In the genomic region with DNA sequence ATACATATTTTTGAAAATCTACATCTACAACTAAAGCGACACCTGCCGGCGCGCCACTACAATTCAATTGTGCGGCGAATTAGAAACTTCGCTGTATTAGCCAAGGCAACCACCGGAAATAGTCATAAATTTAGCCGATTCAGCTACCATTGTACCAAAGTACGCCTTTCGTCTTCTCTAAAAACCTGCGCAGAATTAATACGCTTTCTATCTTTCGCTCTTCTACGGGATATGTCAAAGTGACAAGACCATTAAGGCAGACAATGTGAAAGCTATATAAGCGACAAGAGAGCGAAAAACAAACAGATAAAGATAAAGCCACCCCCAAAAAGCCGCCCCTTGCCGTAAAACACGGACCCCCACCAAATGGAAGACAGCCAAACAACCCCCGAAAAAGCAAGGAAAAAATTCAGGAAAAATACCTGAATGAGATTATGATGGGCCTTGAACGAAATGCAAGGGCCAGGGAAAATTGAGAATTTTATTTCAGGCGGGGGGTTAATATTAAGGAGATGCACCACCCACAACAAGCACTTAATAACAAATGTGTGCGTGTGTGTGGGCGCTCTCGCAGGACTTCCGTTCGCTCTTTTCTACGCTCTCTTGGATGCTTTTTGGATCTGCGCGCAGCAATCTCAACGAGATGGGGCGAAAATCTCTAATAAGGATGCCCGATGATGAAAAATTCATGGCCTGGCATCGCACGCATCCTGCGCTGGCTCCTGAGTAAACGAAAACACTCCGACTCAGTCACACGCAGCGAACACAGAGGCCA, we compare ENCODE assay signal across 1 fruit fly cellular context.
TF ChIP-seq lines count a peak whose summit lies in the region.

A gene (plus strand): TSS at position 725 of the 775 bp plus-strand sequence.

TF ChIP-seq in whole organism, embryonic, 481 proteins besides CTCF, POLR2A, EP300 and RAD21 (continued from another document and continues in another):
- peak; percentile 87 for TF ChIP-seq CG10366 (GFP tag; IDR thresholded peaks at IDR 0.05; lab: Robert Waterston, UW)
- TF ChIP-seq CG10321 (GFP tag; IDR thresholded peaks at IDR 0.05; lab: Robert Waterston, UW): peak; percentile 74
- peak; percentile 70 for TF ChIP-seq CG5180 (GFP tag; optimal IDR thresholded peaks at IDR 0.05; lab: Kevin White, UChicago)
- peak; percentile 90 for TF ChIP-seq CG17568 (GFP tag; optimal IDR thresholded peaks at IDR 0.05; lab: Kevin White, UChicago)
- peak; percentile 92 for TF ChIP-seq Optix (GFP tag; IDR thresholded peaks at IDR 0.05; lab: Robert Waterston, UW)
- TF ChIP-seq CG11398 (GFP tag; optimal IDR thresholded peaks at IDR 0.05; lab: Kevin White, UChicago): peak; percentile 88
- no peak for TF ChIP-seq CG15479 (GFP tag; optimal IDR thresholded peaks at IDR 0.05; lab: Kevin White, UChicago)
- peak; percentile 40; the same call in 1 of the 2 replicates for TF ChIP-seq cas (GFP tag; IDR thresholded peaks at IDR 0.05; lab: Robert Waterston, UW)
- TF ChIP-seq mirr (GFP tag; optimal IDR thresholded peaks at IDR 0.05; lab: Kevin White, UChicago): peak; percentile 96
- TF ChIP-seq Xbp1 (GFP tag; optimal IDR thresholded peaks at IDR 0.05; lab: Kevin White, UChicago): peak; percentile 81
- TF ChIP-seq ro (GFP tag; IDR thresholded peaks at IDR 0.05; lab: Robert Waterston, UW): peak; percentile 54; the same call in 1 of the 2 replicates
- peak; percentile 84 for TF ChIP-seq ap (GFP tag; IDR thresholded peaks at IDR 0.05; lab: Robert Waterston, UW)
- peak; percentile 73 for TF ChIP-seq gt (GFP tag; IDR thresholded peaks at IDR 0.05; lab: Robert Waterston, UW)
- TF ChIP-seq CG7556 (GFP tag; optimal IDR thresholded peaks at IDR 0.05; lab: Kevin White, UChicago): peak; percentile 61
- TF ChIP-seq esg (GFP tag; conservative IDR thresholded peaks at IDR 0.05; lab: Robert Waterston, UW): no peak; the same call in 1 of the 2 replicates
- peak in 1 of 3 experiments; percentile 62 for TF ChIP-seq lola (GFP tag; optimal IDR thresholded peaks at IDR 0.05; lab: Kevin White, UChicago)
- TF ChIP-seq CG9437 (GFP tag; optimal IDR thresholded peaks at IDR 0.05; lab: Kevin White, UChicago): peak; percentile 79
- TF ChIP-seq CG12071 (GFP tag; optimal IDR thresholded peaks at IDR 0.05; lab: Kevin White, UChicago): peak; percentile 96
- peak; percentile 74 for TF ChIP-seq chn (GFP tag; optimal IDR thresholded peaks at IDR 0.05; lab: Kevin White, UChicago)
- TF ChIP-seq tll (GFP tag; optimal IDR thresholded peaks at IDR 0.05; lab: Kevin White, UChicago): no peak
- no peak for TF ChIP-seq Bgb (GFP tag; IDR thresholded peaks at IDR 0.05; lab: Robert Waterston, UW; ENCODE audit: partially characterized antibody)
- TF ChIP-seq sc (optimal IDR thresholded peaks at IDR 0.05; lab: Kevin White, UChicago): no peak
- TF ChIP-seq sc (GFP tag; optimal IDR thresholded peaks at IDR 0.05; lab: Kevin White, UChicago): peak; percentile 90
- peak; percentile 72 for TF ChIP-seq CG8290 (GFP tag; optimal IDR thresholded peaks at IDR 0.05; lab: Kevin White, UChicago)
- TF ChIP-seq CG8290 (tag; optimal IDR thresholded peaks at IDR 0.05; lab: Kevin White, UChicago): peak; percentile 85 to 93
- peak; percentile 55 to 67 for TF ChIP-seq dpn (GFP tag; optimal IDR thresholded peaks at IDR 0.05; lab: Kevin White, UChicago)
- TF ChIP-seq sr (GFP tag; IDR thresholded peaks at IDR 0.05; lab: Robert Waterston, UW): peak; percentile 88
- TF ChIP-seq CG1024 (GFP tag; IDR thresholded peaks at IDR 0.05; lab: Robert Waterston, UW): peak; percentile 86
- TF ChIP-seq CG3995 (GFP tag; optimal IDR thresholded peaks at IDR 0.05; lab: Kevin White, UChicago): peak; percentile 42
- TF ChIP-seq fd96Cb (tag; optimal IDR thresholded peaks at IDR 0.05; lab: Kevin White, UChicago): peak; percentile 66
- peak; percentile 50 for TF ChIP-seq CG1602 (GFP tag; optimal IDR thresholded peaks at IDR 0.05; lab: Kevin White, UChicago)
- TF ChIP-seq CG4820 (GFP tag; optimal IDR thresholded peaks at IDR 0.05; lab: Kevin White, UChicago): peak; percentile 60
- TF ChIP-seq yki (optimal IDR thresholded peaks at IDR 0.05; lab: Kevin White, UChicago): no peak
- peak; percentile 65; the same call in 1 of the 2 replicates for TF ChIP-seq CG14667 (GFP tag; IDR thresholded peaks at IDR 0.05; lab: Robert Waterston, UW)
- TF ChIP-seq CG17328 (GFP tag; IDR thresholded peaks at IDR 0.05; lab: Robert Waterston, UW): peak; percentile 93
- TF ChIP-seq Gug (GFP tag; IDR thresholded peaks at IDR 0.05; lab: Robert Waterston, UW): peak; percentile 48; the same call in 2 of the 4 replicates
- peak; percentile 96 for TF ChIP-seq Hmr (GFP tag; optimal IDR thresholded peaks at IDR 0.05; lab: Kevin White, UChicago)
- peak; percentile 39 for TF ChIP-seq CG18476 (GFP tag; optimal IDR thresholded peaks at IDR 0.05; lab: Kevin White, UChicago)
- peak; percentile 58 for TF ChIP-seq Myb (GFP tag; optimal IDR thresholded peaks at IDR 0.05; lab: Kevin White, UChicago)
- TF ChIP-seq Drgx (GFP tag; IDR thresholded peaks at IDR 0.05; lab: Robert Waterston, UW): peak; percentile 18; the same call in 1 of the 2 replicates
- peak; percentile 88 for TF ChIP-seq CG3065 (GFP tag; optimal IDR thresholded peaks at IDR 0.05; lab: Kevin White, UChicago)
- peak; percentile 65 for TF ChIP-seq run (tag; optimal IDR thresholded peaks at IDR 0.05; lab: Kevin White, UChicago)
- TF ChIP-seq crol (GFP tag; IDR thresholded peaks at IDR 0.05; lab: Robert Waterston, UW): peak; percentile 38; the same call in 1 of the 2 replicates
- TF ChIP-seq CG11723 (GFP tag; optimal IDR thresholded peaks at IDR 0.05; lab: Kevin White, UChicago): peak; percentile 86
- peak; percentile 84 for TF ChIP-seq jing (GFP tag; optimal IDR thresholded peaks at IDR 0.05; lab: Kevin White, UChicago)
- TF ChIP-seq tgo (GFP tag; IDR thresholded peaks at IDR 0.05; lab: Robert Waterston, UW): peak; percentile 82
- TF ChIP-seq ham (GFP tag; IDR thresholded peaks at IDR 0.05; lab: Robert Waterston, UW): peak; percentile 76; the same call in 1 of the 2 replicates
- TF ChIP-seq Atf3 (GFP tag; optimal IDR thresholded peaks at IDR 0.05; lab: Kevin White, UChicago): peak; percentile 82
- TF ChIP-seq Hmx (GFP tag; optimal IDR thresholded peaks at IDR 0.05; lab: Kevin White, UChicago): no peak
- peak; percentile 82 for TF ChIP-seq Dbx (GFP tag; IDR thresholded peaks at IDR 0.05; lab: Robert Waterston, UW)
- peak; percentile 91 for TF ChIP-seq CG4328 (GFP tag; optimal IDR thresholded peaks at IDR 0.05; lab: Kevin White, UChicago)
- peak; percentile 70 for TF ChIP-seq Sry-β (GFP tag; optimal IDR thresholded peaks at IDR 0.05; lab: Kevin White, UChicago)
- peak; percentile 97 for TF ChIP-seq MTF-1 (GFP tag; optimal IDR thresholded peaks at IDR 0.05; lab: Kevin White, UChicago; ENCODE audit: borderline replicate concordance)
- peak; percentile 69 for TF ChIP-seq HLH54F (GFP tag; optimal IDR thresholded peaks at IDR 0.05; lab: Kevin White, UChicago)
- no peak for TF ChIP-seq Lpt (GFP tag; optimal IDR thresholded peaks at IDR 0.05; lab: Kevin White, UChicago)
- TF ChIP-seq lab (GFP tag; optimal IDR thresholded peaks at IDR 0.05; lab: Kevin White, UChicago): peak; percentile 97
- peak; percentile 83 for TF ChIP-seq nmo (GFP tag; optimal IDR thresholded peaks at IDR 0.05; lab: Kevin White, UChicago)
- TF ChIP-seq grn (GFP tag; optimal IDR thresholded peaks at IDR 0.05; lab: Kevin White, UChicago): peak; percentile 33
- TF ChIP-seq CG14860 (GFP tag; IDR thresholded peaks at IDR 0.05; lab: Robert Waterston, UW; ENCODE audit: partially characterized antibody): no peak
- peak; percentile 90 for TF ChIP-seq CG10543 (GFP tag; optimal IDR thresholded peaks at IDR 0.05; lab: Kevin White, UChicago)
- TF ChIP-seq Ravus (GFP tag; IDR thresholded peaks at IDR 0.05; lab: Robert Waterston, UW): peak; percentile 59; the same call in 1 of the 2 replicates
- peak; percentile 96 for TF ChIP-seq CG6765 (GFP tag; optimal IDR thresholded peaks at IDR 0.05; lab: Kevin White, UChicago)
- TF ChIP-seq Med (GFP tag; lab: Kevin White, UChicago): peak; percentile 99
- TF ChIP-seq CrebB (tag; optimal IDR thresholded peaks at IDR 0.05; lab: Kevin White, UChicago): peak; percentile 89
- peak; percentile 89 for TF ChIP-seq CG2202 (tag; optimal IDR thresholded peaks at IDR 0.05; lab: Kevin White, UChicago)
- TF ChIP-seq abd-A (tag; optimal IDR thresholded peaks at IDR 0.05; lab: Kevin White, UChicago): peak; percentile 98
- TF ChIP-seq fd64A (GFP tag; optimal IDR thresholded peaks at IDR 0.05; lab: Kevin White, UChicago): peak; percentile 90
- TF ChIP-seq MESR4 (GFP tag; optimal IDR thresholded peaks at IDR 0.05; lab: Kevin White, UChicago): peak; percentile 37
- TF ChIP-seq unpg (GFP tag; optimal IDR thresholded peaks at IDR 0.05; lab: Kevin White, UChicago): peak; percentile 91
- peak; percentile 72 for TF ChIP-seq tin (GFP tag; optimal IDR thresholded peaks at IDR 0.05; lab: Kevin White, UChicago)
- TF ChIP-seq Ssrp (tag; optimal IDR thresholded peaks at IDR 0.05; lab: Kevin White, UChicago): peak; percentile 75
- peak; percentile 100 for TF ChIP-seq Ets65A (GFP tag; lab: Kevin White, UChicago)
- TF ChIP-seq Eip74EF (GFP tag; optimal IDR thresholded peaks at IDR 0.05; lab: Kevin White, UChicago): no peak
- TF ChIP-seq CG7357 (GFP tag; IDR thresholded peaks at IDR 0.05; lab: Robert Waterston, UW): peak; percentile 49; the same call in 2 of the 3 replicates
- TF ChIP-seq CG4707 (GFP tag; optimal IDR thresholded peaks at IDR 0.05; lab: Kevin White, UChicago): peak; percentile 91
- peak; percentile 50 for TF ChIP-seq luna (GFP tag; optimal IDR thresholded peaks at IDR 0.05; lab: Kevin White, UChicago)
- peak; percentile 76 for TF ChIP-seq CG16863 (GFP tag; optimal IDR thresholded peaks at IDR 0.05; lab: Kevin White, UChicago)
- TF ChIP-seq CG15011 (GFP tag; optimal IDR thresholded peaks at IDR 0.05; lab: Kevin White, UChicago): peak; percentile 77
- TF ChIP-seq CG10274 (GFP tag; optimal IDR thresholded peaks at IDR 0.05; lab: Kevin White, UChicago): peak; percentile 86
- peak; percentile 83 for TF ChIP-seq Sox100B (GFP tag; optimal IDR thresholded peaks at IDR 0.05; lab: Kevin White, UChicago)
- TF ChIP-seq BtbVII (GFP tag; optimal IDR thresholded peaks at IDR 0.05; lab: Kevin White, UChicago): peak; percentile 91
- peak; percentile 82 for TF ChIP-seq Fer2 (tag; optimal IDR thresholded peaks at IDR 0.05; lab: Kevin White, UChicago)
- TF ChIP-seq Meics (GFP tag; optimal IDR thresholded peaks at IDR 0.05; lab: Kevin White, UChicago): peak; percentile 96
- peak; percentile 82 for TF ChIP-seq pros (GFP tag; optimal IDR thresholded peaks at IDR 0.05; lab: Kevin White, UChicago)
- TF ChIP-seq HHEX (GFP tag; optimal IDR thresholded peaks at IDR 0.05; lab: Kevin White, UChicago): peak; percentile 95
- peak; percentile 79 for TF ChIP-seq NC2β (GFP tag; optimal IDR thresholded peaks at IDR 0.05; lab: Kevin White, UChicago)
- TF ChIP-seq ttk (GFP tag; IDR thresholded peaks at IDR 0.05; lab: Robert Waterston, UW): peak; percentile 90
- TF ChIP-seq CG8388 (GFP tag; optimal IDR thresholded peaks at IDR 0.05; lab: Kevin White, UChicago): peak; percentile 79
- peak; percentile 58 for TF ChIP-seq tio (GFP tag; optimal IDR thresholded peaks at IDR 0.05; lab: Kevin White, UChicago)
- TF ChIP-seq CG5245 (GFP tag; optimal IDR thresholded peaks at IDR 0.05; lab: Kevin White, UChicago): peak; percentile 66
- TF ChIP-seq ranshi (GFP tag; IDR thresholded peaks at IDR 0.05; lab: Robert Waterston, UW): peak; percentile 84
- peak; percentile 80 for TF ChIP-seq Jarid2 (GFP tag; optimal IDR thresholded peaks at IDR 0.05; lab: Kevin White, UChicago)
- TF ChIP-seq Stat92E (GFP tag; optimal IDR thresholded peaks at IDR 0.05; lab: Kevin White, UChicago): no peak
- peak; percentile 88 for TF ChIP-seq CG9609 (GFP tag; optimal IDR thresholded peaks at IDR 0.05; lab: Kevin White, UChicago)
- peak; percentile 84 for TF ChIP-seq CG12391 (tag; optimal IDR thresholded peaks at IDR 0.05; lab: Kevin White, UChicago)
- no peak for TF ChIP-seq CG16813 (GFP tag; IDR thresholded peaks at IDR 0.05; lab: Robert Waterston, UW; ENCODE audit: partially characterized antibody)
- no peak for TF ChIP-seq pan (optimal IDR thresholded peaks at IDR 0.05; lab: Kevin White, UChicago)
- peak in 1 of 2 experiments; percentile 93 for TF ChIP-seq pan (GFP tag; optimal IDR thresholded peaks at IDR 0.05 in 1 of 2, IDR thresholded peaks at IDR 0.05 in 1 of 2)
- peak; percentile 93 for TF ChIP-seq B-H2 (GFP tag; optimal IDR thresholded peaks at IDR 0.05; lab: Kevin White, UChicago)
- TF ChIP-seq Elba2 (GFP tag; optimal IDR thresholded peaks at IDR 0.05; lab: Kevin White, UChicago): no peak
- no peak for TF ChIP-seq pnt (GFP tag; optimal IDR thresholded peaks at IDR 0.05; lab: Kevin White, UChicago)
- TF ChIP-seq h (optimal IDR thresholded peaks at IDR 0.05; lab: Kevin White, UChicago): no peak
- no peak for TF ChIP-seq ab (GFP tag; optimal IDR thresholded peaks at IDR 0.05; lab: Kevin White, UChicago)
- TF ChIP-seq cad (GFP tag; optimal IDR thresholded peaks at IDR 0.05; lab: Kevin White, UChicago): peak; percentile 72
- peak; percentile 81 for TF ChIP-seq HLH3B (GFP tag; IDR thresholded peaks at IDR 0.05; lab: Robert Waterston, UW)
- peak; percentile 92 for TF ChIP-seq CG32532 (GFP tag; IDR thresholded peaks at IDR 0.05; lab: Robert Waterston, UW)
- peak; percentile 77 for TF ChIP-seq CG1792 (GFP tag; optimal IDR thresholded peaks at IDR 0.05; lab: Kevin White, UChicago)
- TF ChIP-seq CG13296 (GFP tag; optimal IDR thresholded peaks at IDR 0.05; lab: Kevin White, UChicago): peak; percentile 91
- peak; percentile 45 for TF ChIP-seq mam (GFP tag; optimal IDR thresholded peaks at IDR 0.05; lab: Kevin White, UChicago)
- TF ChIP-seq CG13894 (tag; optimal IDR thresholded peaks at IDR 0.05; lab: Kevin White, UChicago): peak; percentile 75
- peak; percentile 92 for TF ChIP-seq CG3281 (GFP tag; optimal IDR thresholded peaks at IDR 0.05; lab: Kevin White, UChicago)
- TF ChIP-seq trh (GFP tag; optimal IDR thresholded peaks at IDR 0.05; lab: Kevin White, UChicago): peak; percentile 59
- TF ChIP-seq CG9876 (GFP tag; optimal IDR thresholded peaks at IDR 0.05; lab: Kevin White, UChicago): peak; percentile 76
- peak; percentile 79 for TF ChIP-seq btn (GFP tag; optimal IDR thresholded peaks at IDR 0.05; lab: Kevin White, UChicago)
- no peak for TF ChIP-seq Tbp (GFP tag; optimal IDR thresholded peaks at IDR 0.05; lab: Kevin White, UChicago)
- TF ChIP-seq CG13123 (GFP tag; optimal IDR thresholded peaks at IDR 0.05; lab: Kevin White, UChicago): peak; percentile 61
- TF ChIP-seq Scr (GFP tag; IDR thresholded peaks at IDR 0.05; lab: Robert Waterston, UW; ENCODE audit: partially characterized antibody): no peak
- peak; percentile 73 for TF ChIP-seq disco-r (GFP tag; optimal IDR thresholded peaks at IDR 0.05; lab: Kevin White, UChicago)
- TF ChIP-seq CG31365 (tag; optimal IDR thresholded peaks at IDR 0.05; lab: Kevin White, UChicago): peak; percentile 84
- peak; percentile 67 for TF ChIP-seq repo (GFP tag; optimal IDR thresholded peaks at IDR 0.05; lab: Kevin White, UChicago)
